Worm (Caenorhabditis elegans) whole organism, L2 larva: ENCODE data around the gene nrps-1.

ENCODE experiments used
- C34F6.9 ChIP-seq: fragments of 150-350 bp; optimal IDR thresholded peaks from 2 replicates; lab custom pipeline; 2014; ENCODE audit warnings: missing biosample characterization, missing genetic modification characterization
- F13H6.1 ChIP-seq: sonication (generic microtip); optimal IDR thresholded peaks from 2 replicates; lab custom pipeline; 2016; ENCODE audit warnings: missing genetic modification characterization, missing compliant biosample characterization
- R02D3.7 ChIP-seq: fragments of 150-350 bp; optimal IDR thresholded peaks from 2 replicates; lab custom pipeline; 2014; ENCODE audit warnings: missing biosample characterization, missing genetic modification characterization
- Y55F3AM.14 ChIP-seq: fragments of 200-800 bp; sonication (Bioruptor generic); optimal IDR thresholded peaks from 2 replicates; lab custom pipeline; 2018; ENCODE audit warnings: mild to moderate bottlenecking, missing genetic modification characterization, missing compliant biosample characterization
- ZK546.5 ChIP-seq: sonication (generic microtip); optimal IDR thresholded peaks from 2 replicates; lab custom pipeline; 2017; ENCODE audit warnings: missing biosample characterization, missing genetic modification characterization
- alr-1 ChIP-seq: fragments of 150-350 bp; optimal IDR thresholded peaks from 2 replicates; lab custom pipeline; 2014; ENCODE audit warnings: missing biosample characterization, missing genetic modification characterization
- aly-2 ChIP-seq: fragments of 150-350 bp; optimal IDR thresholded peaks from 2 replicates; lab custom pipeline; 2014; ENCODE audit warnings: missing biosample characterization, missing genetic modification characterization
- ama-1 ChIP-seq: fragments of 150-350 bp; optimal IDR thresholded peaks from 2 replicates; lab custom pipeline; 2018; ENCODE audit warnings: inconsistent platforms
- blmp-1 ChIP-seq: sonication (generic microtip); optimal IDR thresholded peaks from 2 replicates; lab custom pipeline; 2017; ENCODE audit warnings: missing genetic modification characterization, mild to moderate bottlenecking, missing compliant biosample characterization, antibody characterized with exemption, moderate library complexity; ENCODE audit not compliant: insufficient read depth
- ceh-82 ChIP-seq: fragments of 150-350 bp; optimal IDR thresholded peaks from 2 replicates; lab custom pipeline; 2014; ENCODE audit warnings: missing biosample characterization, missing genetic modification characterization
- egl-27 ChIP-seq: sonication (generic microtip); optimal IDR thresholded peaks from 3 replicates; lab custom pipeline; 2017; ENCODE audit warnings: missing biosample characterization, missing genetic modification reagents, missing genetic modification characterization
- elt-1 ChIP-seq: fragments of 150-350 bp; optimal IDR thresholded peaks from 2 replicates; lab custom pipeline; 2014; ENCODE audit warnings: missing biosample characterization, missing genetic modification characterization
- fos-1 ChIP-seq: fragments of 150-350 bp; optimal IDR thresholded peaks from 2 replicates; lab custom pipeline; 2014; ENCODE audit warnings: missing biosample characterization, missing genetic modification characterization
- gmeb-1 ChIP-seq: fragments of 150-350 bp; optimal IDR thresholded peaks from 2 replicates; lab custom pipeline; 2014; ENCODE audit warnings: missing biosample characterization, missing genetic modification characterization
- lin-11 ChIP-seq: fragments of 150-350 bp; sonication (generic microtip); optimal IDR thresholded peaks from 2 replicates; lab custom pipeline; 2014; ENCODE audit warnings: missing biosample characterization, missing genetic modification characterization, inconsistent platforms, mixed read lengths
- lin-39 ChIP-seq: fragments of 150-350 bp; optimal IDR thresholded peaks from 2 replicates; lab custom pipeline; 2014; ENCODE audit warnings: missing biosample characterization, missing genetic modification reagents, missing genetic modification characterization
- lsy-2 ChIP-seq, 2 experiments: fragments of 150-350 bp in 1 of 2; sonication (generic microtip) in 1 of 2; optimal IDR thresholded peaks; 2 replicates each; lab custom pipeline; 2014 to 2017; ENCODE audit warnings: missing biosample characterization in 2 of 2, missing genetic modification characterization in 2 of 2
- mdl-1 ChIP-seq, 2 experiments: fragments of 150-350 bp in 1 of 2; sonication (generic microtip) in 1 of 2; optimal IDR thresholded peaks; 2 replicates each; lab custom pipeline; 2017; ENCODE audit warnings: missing biosample characterization in 2 of 2, missing genetic modification characterization in 2 of 2
- nhr-11 ChIP-seq: fragments of 150-350 bp; optimal IDR thresholded peaks from 2 replicates; lab custom pipeline; 2014; ENCODE audit warnings: missing biosample characterization, missing genetic modification characterization
- nhr-129 ChIP-seq: fragments of 150-350 bp; optimal IDR thresholded peaks from 2 replicates; lab custom pipeline; 2014; ENCODE audit warnings: missing biosample characterization, missing genetic modification characterization
- nhr-21 ChIP-seq: fragments of 150-350 bp; optimal IDR thresholded peaks from 2 replicates; lab custom pipeline; 2014; ENCODE audit warnings: missing biosample characterization, missing genetic modification characterization
- nhr-237 ChIP-seq: fragments of 150-350 bp; optimal IDR thresholded peaks from 2 replicates; lab custom pipeline; 2014; ENCODE audit warnings: missing biosample characterization, missing genetic modification characterization
- nhr-25 ChIP-seq: fragments of 150-350 bp; sonication (generic microtip); optimal IDR thresholded peaks from 3 replicates; lab custom pipeline; 2014; ENCODE audit warnings: missing biosample characterization, missing genetic modification characterization
- nhr-6 ChIP-seq: fragments of 150-350 bp; optimal IDR thresholded peaks from 2 replicates; lab custom pipeline; 2014; ENCODE audit warnings: missing biosample characterization, missing genetic modification characterization
- nhr-77 ChIP-seq: fragments of 150-350 bp; optimal IDR thresholded peaks from 2 replicates; lab custom pipeline; 2014; ENCODE audit warnings: missing biosample characterization, missing genetic modification characterization
- peb-1 ChIP-seq: fragments of 150-350 bp; optimal IDR thresholded peaks from 2 replicates; lab custom pipeline; 2014; ENCODE audit warnings: missing biosample characterization, missing genetic modification characterization
- sma-3 ChIP-seq: sonication (generic microtip); optimal IDR thresholded peaks from 2 replicates; lab custom pipeline; 2016; ENCODE audit warnings: missing genetic modification reagents, missing genetic modification characterization, missing compliant biosample characterization
- sma-9 ChIP-seq, 2 experiments: fragments of 150-350 bp in 1 of 2; sonication (generic microtip) in 1 of 2; optimal IDR thresholded peaks; 2 replicates each; lab custom pipeline; 2014 to 2016; ENCODE audit warnings: missing genetic modification characterization in 2 of 2, mild to moderate bottlenecking in 1 of 2, missing biosample characterization in 1 of 2, missing compliant biosample characterization in 1 of 2, missing genetic modification reagents in 1 of 2, moderate library complexity in 1 of 2
- unc-62 ChIP-seq: fragments of 150-350 bp; optimal IDR thresholded peaks from 2 replicates; lab custom pipeline; 2014; ENCODE audit warnings: missing biosample characterization, missing genetic modification reagents, missing genetic modification characterization
- ztf-1 ChIP-seq: fragments of 200-800 bp; sonication (Bioruptor generic); conservative IDR thresholded peaks from 2 replicates; pipeline ENCODE4 v1.3.6; 2022; ENCODE audit warnings: missing genetic modification characterization, missing compliant biosample characterization
- ztf-11 ChIP-seq: sonication (generic microtip); optimal IDR thresholded peaks from 2 replicates; lab custom pipeline; 2017; ENCODE audit warnings: missing biosample characterization, missing genetic modification characterization

Gene nrps-1

DNA sequence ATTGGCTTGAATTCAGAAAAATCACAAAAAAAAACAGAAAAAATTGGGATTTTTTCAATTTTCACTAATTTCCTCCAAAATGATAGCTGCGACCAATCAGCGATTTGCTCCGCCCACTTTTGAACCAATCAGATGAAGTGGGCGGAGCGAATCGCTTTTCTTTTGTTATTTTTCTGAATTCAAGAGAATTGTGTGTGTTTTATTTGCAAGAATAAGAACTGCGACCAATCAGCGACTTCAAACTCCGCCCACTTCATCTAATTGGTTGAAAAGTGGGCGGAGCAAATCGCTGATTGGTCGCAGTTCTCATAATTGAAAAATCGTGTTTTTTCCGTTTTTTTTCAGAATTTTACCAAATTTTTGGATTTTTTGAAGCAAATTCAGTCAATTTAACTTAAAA, 48.1 kb downstream of the nrps-1 start:
- TF ChIP-seq blmp-1: no peak

ce11 chrIII:11588911-11589310, 54.4 kb downstream of the nrps-1 start, which contains the start of gene Y66D12A.3:
Gene Y66D12A.3, plus strand, starts transcription at chrIII:11589211.
- no peak for TF ChIP-seq egl-27 (tag; lab: Kevin White, UChicago)
- TF ChIP-seq nhr-237 (tag; lab: Kevin White, UChicago): no peak
- TF ChIP-seq F13H6.1 (tag; lab: Kevin White, UChicago): no peak
- TF ChIP-seq nhr-77: no peak
- no peak for TF ChIP-seq nhr-25 (tag; lab: Kevin White, UChicago)
- no peak for TF ChIP-seq gmeb-1 (tag; lab: Kevin White, UChicago)
- no peak for TF ChIP-seq ztf-1 (GFP tag; lab: Robert Waterston, UW)
- TF ChIP-seq ztf-11: no peak
- TF ChIP-seq nhr-11: no peak
- TF ChIP-seq ama-1: no peak
- no peak for TF ChIP-seq ceh-82
- TF ChIP-seq sma-9 (GFP tag; optimal IDR thresholded peaks at IDR 0.05; lab: Kevin White, UChicago): no peak
- TF ChIP-seq sma-9 (tag; optimal IDR thresholded peaks at IDR 0.05; lab: Kevin White, UChicago): no peak

ce11 chrIII:11589311-11589710, 54.8 kb downstream of the nrps-1 start:
- TF ChIP-seq nhr-11 (no peak), egl-27 (tag; lab: Kevin White, UChicago) (no peak), Y55F3AM.14 (GFP tag; lab: Kevin White, UChicago) (no peak), nhr-21 (tag; lab: Kevin White, UChicago) (no peak), C34F6.9 (no peak), ceh-82 (no peak)

ce11 chrIII:11590255-11590654, 55.8 kb downstream of the nrps-1 start:
- TF ChIP-seq lin-11 (tag; lab: Kevin White, UChicago): no peak
- no peak for TF ChIP-seq lsy-2 (tag; optimal IDR thresholded peaks at IDR 0.05; lab: Kevin White, UChicago)
- no peak for TF ChIP-seq nhr-237 (tag; lab: Kevin White, UChicago)
- TF ChIP-seq nhr-129 (tag; lab: Kevin White, UChicago): no peak
- no peak for TF ChIP-seq ama-1
- no peak for TF ChIP-seq nhr-11
- no peak for TF ChIP-seq unc-62 (GFP tag; lab: Kevin White, UChicago)
- TF ChIP-seq, all 48 proteins: peak for 0

- TF ChIP-seq blmp-1: no peak
- TF ChIP-seq mdl-1 (tag; optimal IDR thresholded peaks at IDR 0.05; lab: Kevin White, UChicago): no peak
- no peak for TF ChIP-seq nhr-77
- no peak for TF ChIP-seq unc-62 (GFP tag; lab: Kevin White, UChicago)
- TF ChIP-seq lin-11 (tag; lab: Kevin White, UChicago): no peak
- TF ChIP-seq peb-1 (tag; lab: Kevin White, UChicago): no peak
- TF ChIP-seq alr-1 (tag; lab: Kevin White, UChicago): no peak
- no peak for TF ChIP-seq nhr-11
- no peak for TF ChIP-seq elt-1 (tag; lab: Kevin White, UChicago)
- TF ChIP-seq lin-39 (tag; lab: Kevin White, UChicago): no peak
- no peak for TF ChIP-seq ZK546.5
- no peak for TF ChIP-seq R02D3.7 (tag; lab: Kevin White, UChicago)
- TF ChIP-seq sma-3 (GFP tag; lab: Kevin White, UChicago): no peak
- no peak for TF ChIP-seq ztf-1 (GFP tag; lab: Robert Waterston, UW)
- no peak for TF ChIP-seq nhr-6 (tag; lab: Kevin White, UChicago)
- no peak for TF ChIP-seq aly-2 (tag; lab: Kevin White, UChicago)
- TF ChIP-seq fos-1: no peak
Observed at ce11 chrIII:11592096-11592495, 57.6 kb downstream of the nrps-1 start.
